Fruit fly (Drosophila melanogaster) whole organism, embryonic: Measurements from ENCODE around the gene CG32650.

Experiments
- Blimp-1 ChIP-seq: fragments of 200-800 bp; sonication (Bioruptor generic); optimal IDR thresholded peaks from 3 replicates; lab custom pipeline; 2018; ENCODE audit warnings: missing biosample characterization, missing genetic modification characterization, mild to moderate bottlenecking, moderate library complexity, missing genetic modification reagents
- CG1024 ChIP-seq: fragments of 200-800 bp; sonication (Bioruptor generic); IDR thresholded peaks from 2 replicates; pipeline ENCODE4 v1.3.6; 2022; ENCODE audit warnings: missing biosample characterization, missing genetic modification characterization
- CG10267 ChIP-seq: fragments of 200-800 bp; sonication (Bioruptor generic); optimal IDR thresholded peaks from 2 replicates; lab custom pipeline; 2018; ENCODE audit warnings: missing biosample characterization, mild to moderate bottlenecking, missing genetic modification characterization, moderate library complexity
- CG10959 ChIP-seq: fragments of 200-800 bp; sonication (Bioruptor generic); IDR thresholded peaks from 2 replicates; pipeline ENCODE4 v1.3.6; 2022; ENCODE audit warnings: missing biosample characterization, missing genetic modification characterization
- CG10979 ChIP-seq: fragments of 200-800 bp; sonication (Bioruptor generic); optimal IDR thresholded peaks from 2 replicates; lab custom pipeline; 2018; ENCODE audit warnings: missing biosample characterization, mild to moderate bottlenecking, missing genetic modification characterization, moderate library complexity
- CG11504 ChIP-seq: fragments of 200-800 bp; sonication (Bioruptor generic); optimal IDR thresholded peaks from 3 replicates; lab custom pipeline; 2019; ENCODE audit warnings: missing biosample characterization, mild to moderate bottlenecking, missing genetic modification characterization, moderate library complexity
- CG12391 ChIP-seq: fragments of 200-800 bp; sonication (Bioruptor generic); optimal IDR thresholded peaks from 3 replicates; lab custom pipeline; 2018; ENCODE audit warnings: missing biosample characterization, mild to moderate bottlenecking, missing genetic modification characterization, moderate library complexity
- CG12942 ChIP-seq: fragments of 200-800 bp; sonication (Bioruptor generic); optimal IDR thresholded peaks from 3 replicates; lab custom pipeline; 2016; ENCODE audit warnings: missing biosample characterization, missing genetic modification characterization
- CG14710 ChIP-seq: fragments of 200-800 bp; sonication (Bioruptor generic); optimal IDR thresholded peaks from 3 replicates; lab custom pipeline; 2019; ENCODE audit warnings: missing biosample characterization, mild to moderate bottlenecking, missing genetic modification characterization, moderate library complexity
- CG14965 ChIP-seq: fragments of 200-800 bp; sonication (Bioruptor generic); optimal IDR thresholded peaks from 2 replicates; lab custom pipeline; 2016; ENCODE audit warnings: missing biosample characterization, missing genetic modification characterization, borderline replicate concordance
- CG15269 ChIP-seq: fragments of 200-800 bp; sonication (Bioruptor generic); optimal IDR thresholded peaks from 2 replicates; lab custom pipeline; 2018; ENCODE audit warnings: missing biosample characterization, mild to moderate bottlenecking, missing genetic modification characterization, moderate library complexity
- CG15696 ChIP-seq: fragments of 200-800 bp; sonication (Bioruptor generic); optimal IDR thresholded peaks from 2 replicates; lab custom pipeline; 2019; ENCODE audit warnings: missing biosample characterization, mild to moderate bottlenecking, missing genetic modification characterization, moderate library complexity
- CG1603 ChIP-seq: fragments of 200-800 bp; sonication (Bioruptor generic); optimal IDR thresholded peaks from 2 replicates; lab custom pipeline; 2019; ENCODE audit warnings: missing biosample characterization, mild to moderate bottlenecking, missing genetic modification characterization, moderate library complexity
- CG17829 ChIP-seq: fragments of 200-800 bp; optimal IDR thresholded peaks from 2 replicates; lab custom pipeline; 2019; ENCODE audit warnings: missing biosample characterization, mild to moderate bottlenecking, missing genetic modification characterization, moderate library complexity
- CG18476 ChIP-seq: fragments of 200-800 bp; sonication (Bioruptor generic); optimal IDR thresholded peaks from 2 replicates; lab custom pipeline; 2016; ENCODE audit warnings: missing biosample characterization, mild to moderate bottlenecking, missing genetic modification characterization
- CG2712 ChIP-seq: fragments of 200-800 bp; optimal IDR thresholded peaks from 3 replicates; lab custom pipeline; 2019; ENCODE audit warnings: missing biosample characterization, mild to moderate bottlenecking, missing genetic modification characterization, moderate library complexity
- CG30431 ChIP-seq: fragments of 200-800 bp; sonication (Bioruptor generic); optimal IDR thresholded peaks from 2 replicates; lab custom pipeline; 2017; ENCODE audit warnings: missing biosample characterization, missing genetic modification characterization
- CG3065 ChIP-seq: fragments of 200-800 bp; sonication (Bioruptor generic); optimal IDR thresholded peaks from 2 replicates; lab custom pipeline; 2016; ENCODE audit warnings: missing biosample characterization, missing genetic modification characterization
- CG3281 ChIP-seq: fragments of 200-800 bp; sonication (Bioruptor generic); optimal IDR thresholded peaks from 3 replicates; lab custom pipeline; 2017; ENCODE audit warnings: missing biosample characterization, mild to moderate bottlenecking, missing genetic modification characterization
- CG3407 ChIP-seq: fragments of 200-800 bp; sonication (Bioruptor generic); optimal IDR thresholded peaks from 2 replicates; lab custom pipeline; 2018; ENCODE audit warnings: missing biosample characterization, mild to moderate bottlenecking, missing genetic modification characterization
- CG7271 ChIP-seq: fragments of 200-800 bp; sonication (Bioruptor generic); optimal IDR thresholded peaks from 2 replicates; lab custom pipeline; 2018; ENCODE audit warnings: missing biosample characterization, mild to moderate bottlenecking, missing genetic modification characterization, moderate library complexity
- CG7556 ChIP-seq: fragments of 200-800 bp; sonication (Bioruptor generic); optimal IDR thresholded peaks from 2 replicates; lab custom pipeline; 2017; ENCODE audit warnings: missing biosample characterization, mild to moderate bottlenecking, missing genetic modification characterization
- CG7839 ChIP-seq: fragments of 200-800 bp; sonication (Bioruptor generic); optimal IDR thresholded peaks from 3 replicates; lab custom pipeline; 2018; ENCODE audit warnings: missing biosample characterization, mild to moderate bottlenecking, missing genetic modification characterization, moderate library complexity
- CG8944 ChIP-seq: fragments of 200-800 bp; sonication (Bioruptor generic); optimal IDR thresholded peaks from 3 replicates; lab custom pipeline; 2016; ENCODE audit warnings: missing biosample characterization, missing genetic modification characterization
- CG9215 ChIP-seq: fragments of 200-800 bp; sonication (Bioruptor generic); IDR thresholded peaks from 2 replicates; pipeline ENCODE4 v1.3.6; 2022; ENCODE audit warnings: missing biosample characterization, missing genetic modification characterization
- Camta ChIP-seq: fragments of 200-800 bp; sonication (Bioruptor generic); optimal IDR thresholded peaks from 2 replicates; lab custom pipeline; 2016; ENCODE audit warnings: missing biosample characterization, missing genetic modification characterization
- D ChIP-seq, 2 experiments: fragments of 200-800 bp in 1 of 2; fragments of >200 bp in 1 of 2; sonication (Bioruptor generic) in 1 of 2; optimal IDR thresholded peaks; 2 replicates in 1 of 2; 3 replicates in 1 of 2; lab custom pipeline; 2017; ENCODE audit warnings: mild to moderate bottlenecking in 1 of 2, missing biosample characterization in 1 of 2, missing genetic modification characterization in 1 of 2, missing genetic modification reagents in 1 of 2
- E2f1 ChIP-seq: fragments of 200-800 bp; sonication (Bioruptor generic); IDR thresholded peaks from 2 replicates; pipeline ENCODE4 v1.3.6; 2022; ENCODE audit warnings: missing biosample characterization, missing genetic modification characterization
- Elba2 ChIP-seq: fragments of 200-800 bp; sonication (Bioruptor generic); optimal IDR thresholded peaks from 3 replicates; lab custom pipeline; 2016; ENCODE audit warnings: missing biosample characterization, missing genetic modification characterization
- Gsc ChIP-seq: fragments of 200-800 bp; sonication (Bioruptor generic); IDR thresholded peaks from 2 replicates; pipeline ENCODE4 v1.3.6; 2022; ENCODE audit warnings: missing biosample characterization, missing genetic modification characterization
- Meics ChIP-seq: fragments of 200-800 bp; sonication (Bioruptor generic); optimal IDR thresholded peaks from 2 replicates; lab custom pipeline; 2017; ENCODE audit warnings: missing biosample characterization, mild to moderate bottlenecking, missing genetic modification characterization
- Xrp1 ChIP-seq: fragments of 200-800 bp; sonication (Bioruptor generic); IDR thresholded peaks from 2 replicates; pipeline ENCODE4 v1.3.6; 2022; ENCODE audit warnings: missing biosample characterization, missing genetic modification characterization
- ara ChIP-seq: fragments of 200-800 bp; sonication (Bioruptor generic); IDR thresholded peaks from 2 replicates; pipeline ENCODE4 v1.3.6; 2022; ENCODE audit warnings: missing biosample characterization, missing genetic modification characterization
- bsh ChIP-seq, 2 experiments: fragments of 200-800 bp; sonication (Bioruptor generic); optimal IDR thresholded peaks; 2 replicates each; lab custom pipeline; 2017 to 2018; ENCODE audit warnings: mild to moderate bottlenecking in 2 of 2, missing biosample characterization in 2 of 2, missing genetic modification characterization in 2 of 2, moderate library complexity in 1 of 2
- ci ChIP-seq: fragments of 200-800 bp; sonication (Bioruptor generic); IDR thresholded peaks from 3 replicates; pipeline ENCODE4 v1.3.6; 2022; ENCODE audit warnings: missing biosample characterization, missing genetic modification characterization
- dmrt11E ChIP-seq: fragments of 200-800 bp; sonication (Bioruptor generic); optimal IDR thresholded peaks from 3 replicates; lab custom pipeline; 2018; ENCODE audit warnings: missing biosample characterization, mild to moderate bottlenecking, missing genetic modification characterization, moderate library complexity
- dysf ChIP-seq: fragments of 200-800 bp; sonication (Bioruptor generic); IDR thresholded peaks from 3 replicates; pipeline ENCODE4 v1.3.6; 2022; ENCODE audit warnings: missing biosample characterization, missing genetic modification characterization
- lov ChIP-seq, 2 experiments: fragments of 200-800 bp in 1 of 2; fragments of >200 bp in 1 of 2; sonication (Bioruptor generic) in 1 of 2; IDR thresholded peaks in 1 of 2; optimal IDR thresholded peaks in 1 of 2; 2 replicates in 1 of 2; 3 replicates in 1 of 2; pipeline versions ENCODE4 v1.3.6 to Lab custom; 2017 to 2022; ENCODE audit warnings: missing biosample characterization in 1 of 2, missing genetic modification characterization in 1 of 2
- phol ChIP-seq: fragments of 200-800 bp; sonication (Bioruptor generic); optimal IDR thresholded peaks from 3 replicates; lab custom pipeline; 2018; ENCODE audit warnings: missing biosample characterization, mild to moderate bottlenecking, missing genetic modification characterization, moderate library complexity
- prd ChIP-seq, 3 experiments: fragments of >200 bp in 2 of 3; fragments of 200-800 bp in 1 of 3; sonication (Bioruptor generic) in 1 of 3; optimal IDR thresholded peaks in 2 of 3; IDR thresholded peaks in 1 of 3; 2 replicates in 2 of 3; 3 replicates in 1 of 3; pipeline versions ENCODE4 v1.3.6 to Lab custom; 2017 to 2022; ENCODE audit warnings: missing biosample characterization in 1 of 3, missing genetic modification characterization in 1 of 3
- pros ChIP-seq: fragments of 200-800 bp; sonication (Bioruptor generic); optimal IDR thresholded peaks from 3 replicates; lab custom pipeline; 2019; ENCODE audit warnings: missing biosample characterization, mild to moderate bottlenecking, missing genetic modification characterization, moderate library complexity
- sens ChIP-seq: fragments of 200-800 bp; sonication (Bioruptor generic); peaks from one replicate; lab custom pipeline; 2016; ENCODE audit warnings: missing biosample characterization, missing genetic modification characterization
- tin ChIP-seq: fragments of 200-800 bp; sonication (Bioruptor generic); optimal IDR thresholded peaks from 3 replicates; lab custom pipeline; 2016; ENCODE audit warnings: missing biosample characterization, missing genetic modification characterization
- tio ChIP-seq: fragments of 200-800 bp; sonication (Bioruptor generic); optimal IDR thresholded peaks from 2 replicates; lab custom pipeline; 2017; ENCODE audit warnings: missing biosample characterization, missing genetic modification characterization, inconsistent platforms
- unc-4 ChIP-seq: fragments of 200-800 bp; sonication (Bioruptor generic); IDR thresholded peaks from 2 replicates; pipeline ENCODE4 v1.3.6; 2022; ENCODE audit warnings: missing biosample characterization, missing genetic modification characterization; ENCODE audit not compliant: partially characterized antibody
- vvl ChIP-seq: fragments of 200-800 bp; sonication (Bioruptor generic); IDR thresholded peaks from 2 replicates; pipeline ENCODE4 v1.3.6; 2022; ENCODE audit warnings: missing biosample characterization, missing genetic modification characterization
- zen ChIP-seq: fragments of 200-800 bp; sonication (Bioruptor generic); optimal IDR thresholded peaks from 3 replicates; lab custom pipeline; 2018; ENCODE audit warnings: missing biosample characterization, mild to moderate bottlenecking, missing genetic modification characterization, moderate library complexity
- zf30C ChIP-seq: fragments of 200-800 bp; sonication (Bioruptor generic); optimal IDR thresholded peaks from 3 replicates; lab custom pipeline; 2018; ENCODE audit warnings: missing biosample characterization, mild to moderate bottlenecking, missing genetic modification characterization

Gene CG32650

dm6 chrX:12939951-12940350 lies 41.5 kb upstream of the CG32650 start:
- TF ChIP-seq D (optimal IDR thresholded peaks at IDR 0.05; lab: Kevin White, UChicago), result no peak
- peak; percentile 22 for TF ChIP-seq D (GFP tag; optimal IDR thresholded peaks at IDR 0.05; lab: Kevin White, UChicago)
- peak; percentile 62 for TF ChIP-seq dmrt11E (tag; lab: Kevin White, UChicago)
- peak; percentile 7 for TF ChIP-seq CG18476 (GFP tag; lab: Kevin White, UChicago)
- no peak for TF ChIP-seq dysf (GFP tag; lab: Robert Waterston, UW)
- peak; percentile 11 for TF ChIP-seq phol
- no peak for TF ChIP-seq CG9215 (GFP tag; lab: Robert Waterston, UW)
- peak; percentile 25 for TF ChIP-seq CG1603 (tag; lab: Kevin White, UChicago)
- peak; percentile 55 for TF ChIP-seq Xrp1 (GFP tag; lab: Robert Waterston, UW)
- TF ChIP-seq CG7556 (GFP tag; lab: Kevin White, UChicago), result peak; percentile 14
- no peak for TF ChIP-seq CG7271 (tag; lab: Kevin White, UChicago)
- no peak for TF ChIP-seq lov (optimal IDR thresholded peaks at IDR 0.05; lab: Kevin White, UChicago)
- TF ChIP-seq lov (GFP tag; IDR thresholded peaks at IDR 0.05; lab: Robert Waterston, UW), result 0 out of 3 replicates have a peak, but pooled peaks have one; percentile 41
- TF ChIP-seq CG15696 (tag; lab: Kevin White, UChicago), result peak; percentile 44
- TF ChIP-seq Elba2 (GFP tag; lab: Kevin White, UChicago), result peak; percentile 8
- peak; percentile 18 for TF ChIP-seq CG10267 (tag; lab: Kevin White, UChicago)
- TF ChIP-seq CG12942 (GFP tag; lab: Kevin White, UChicago), result no peak
- TF ChIP-seq CG11504, result peak; percentile 13
- TF ChIP-seq sens (GFP tag; lab: Kevin White, UChicago), result peak; percentile 86
- peak; percentile 6 for TF ChIP-seq tio (GFP tag; lab: Kevin White, UChicago)
- TF ChIP-seq CG8944 (GFP tag; lab: Kevin White, UChicago), result no peak
- no peak for TF ChIP-seq CG3407 (GFP tag; lab: Kevin White, UChicago)
- TF ChIP-seq prd (optimal IDR thresholded peaks at IDR 0.05; lab: Kevin White, UChicago), result no peak
- peak; percentile 86 for TF ChIP-seq prd (GFP tag; IDR thresholded peaks at IDR 0.05; lab: Robert Waterston, UW)
- no peak for TF ChIP-seq CG1024 (GFP tag; lab: Robert Waterston, UW)
- TF ChIP-seq CG7839 (tag; lab: Kevin White, UChicago), result peak; percentile 16
- peak; percentile 49 for TF ChIP-seq CG10979
- peak; percentile 61 for TF ChIP-seq zf30C (GFP tag; lab: Kevin White, UChicago)
- TF ChIP-seq CG10959 (GFP tag; lab: Robert Waterston, UW), result 0 out of 2 replicates have a peak, but pooled peaks have one; percentile 39
- no peak for TF ChIP-seq Gsc (GFP tag; lab: Robert Waterston, UW)
- no peak for TF ChIP-seq CG15269 (tag; lab: Kevin White, UChicago)
- TF ChIP-seq pros (GFP tag; lab: Kevin White, UChicago), result no peak
- no peak for TF ChIP-seq CG3065 (GFP tag; lab: Kevin White, UChicago)
- no peak for TF ChIP-seq Camta
- TF ChIP-seq ara (GFP tag; lab: Robert Waterston, UW), result peak; percentile 51
- peak; percentile 45 for TF ChIP-seq CG2712
- no peak for TF ChIP-seq CG3281 (GFP tag; lab: Kevin White, UChicago)
- no peak for TF ChIP-seq unc-4 (GFP tag; lab: Robert Waterston, UW)
- peak in 1 of 2 experiments; percentile 19 for TF ChIP-seq bsh (GFP tag; optimal IDR thresholded peaks at IDR 0.05; lab: Kevin White, UChicago)
- 0 out of 2 replicates have a peak, but pooled peaks have one; percentile 9 for TF ChIP-seq E2f1 (GFP tag; lab: Robert Waterston, UW)
- TF ChIP-seq tin (GFP tag; lab: Kevin White, UChicago), result peak; percentile 7
- peak; percentile 30 for TF ChIP-seq CG14710 (tag; lab: Kevin White, UChicago)
- peak; percentile 69 for TF ChIP-seq zen (tag; lab: Kevin White, UChicago)
- peak; percentile 4 for TF ChIP-seq CG30431 (GFP tag; lab: Kevin White, UChicago)
- peak; percentile 47; the same call in 1 of the 3 replicates for TF ChIP-seq ci (GFP tag; lab: Robert Waterston, UW)
- TF ChIP-seq Blimp-1 (GFP tag; lab: Kevin White, UChicago), result peak; percentile 1
- peak; percentile 17 for TF ChIP-seq CG17829 (tag; lab: Kevin White, UChicago)
- TF ChIP-seq CG14965 (GFP tag; lab: Kevin White, UChicago), result no peak
- no peak for TF ChIP-seq Meics (GFP tag; lab: Kevin White, UChicago)
- no peak for TF ChIP-seq vvl (GFP tag; lab: Robert Waterston, UW)
- TF ChIP-seq CG12391 (tag; lab: Kevin White, UChicago), result peak; percentile 29
